Worm (Caenorhabditis elegans) whole organism, midembryonic: Measurements from ENCODE around the gene chil-23.

Experiments
- tab-1 ChIP-seq: fragments of 200-800 bp; sonication (Bioruptor generic); IDR thresholded peaks from 2 replicates; pipeline ENCODE4 v1.3.6; 2022; ENCODE audit warnings: missing genetic modification characterization, missing compliant biosample characterization
- ztf-23 ChIP-seq: fragments of 200-800 bp; sonication (Bioruptor generic); IDR thresholded peaks from 2 replicates; pipeline ENCODE4 v1.3.6; 2022; ENCODE audit warnings: missing genetic modification reagents, missing genetic modification characterization, missing compliant biosample characterization
- ztf-29 ChIP-seq: fragments of 200-800 bp; sonication (Bioruptor generic); IDR thresholded peaks from 2 replicates; pipeline ENCODE4 v1.3.6; 2022; ENCODE audit warnings: missing genetic modification reagents, missing genetic modification characterization, missing compliant biosample characterization

DNA sequence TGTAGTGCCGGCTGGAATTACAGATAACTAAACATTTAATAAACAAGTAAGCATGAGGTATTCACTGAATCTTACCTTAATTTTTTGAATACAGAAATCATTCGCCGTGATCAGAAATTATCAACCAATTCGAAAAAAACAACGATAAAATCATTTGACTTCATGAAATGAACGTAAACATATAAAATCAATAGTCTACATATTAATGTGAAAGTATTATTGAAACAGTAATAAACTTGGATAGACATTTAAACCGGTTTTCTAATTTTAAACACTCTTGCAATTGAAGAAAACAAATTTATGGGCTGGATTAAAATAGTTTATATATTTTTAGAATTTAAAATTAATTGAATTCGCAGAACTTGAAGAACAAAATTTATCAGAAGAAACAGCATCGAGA, 26.6 kb downstream of the chil-23 start, which contains the start of gene chil-16:
- no peak for TF ChIP-seq tab-1 (GFP tag; lab: Robert Waterston, UW)
- no peak for TF ChIP-seq ztf-29 (GFP tag; lab: Robert Waterston, UW)
- no peak for TF ChIP-seq ztf-23
